Worm (Caenorhabditis elegans) whole organism, L4 larva: ENCODE data around the gene F09E5.7.

ENCODE experiments used
- lsy-2 ChIP-seq, 2 experiments: fragments of 150-350 bp in 1 of 2; sonication (generic microtip) in 1 of 2; optimal IDR thresholded peaks; 2 replicates each; lab custom pipeline; 2014 to 2017; ENCODE audit warnings: missing biosample characterization in 2 of 2, missing genetic modification characterization in 2 of 2
- nhr-28 ChIP-seq: fragments of 150-350 bp; optimal IDR thresholded peaks from 2 replicates; lab custom pipeline; 2014; ENCODE audit warnings: missing biosample characterization, missing genetic modification characterization
- spr-3 ChIP-seq: fragments of 200-800 bp; sonication (Bioruptor generic); optimal IDR thresholded peaks from 2 replicates; lab custom pipeline; 2018; ENCODE audit warnings: mild to moderate bottlenecking, missing genetic modification characterization, missing compliant biosample characterization

- TF ChIP-seq nhr-28 (tag; lab: Kevin White, UChicago) = no peak
- no peak for TF ChIP-seq spr-3 (GFP tag; lab: Kevin White, UChicago)
- TF ChIP-seq lsy-2 (tag; optimal IDR thresholded peaks at IDR 0.05; lab: Kevin White, UChicago) = no peak
These were observed 40.2 kb upstream of the F09E5.7 start, which contains the start of gene gcy-12 for ce11 chrII:5311746-5312145.
